Worm (Caenorhabditis elegans): ENCODE measurements around the gene Y75B8A.39.

Y75B8A.39 gene

ce11 chrIII:12335400-12335994 lies 22.5 kb downstream of the Y75B8A.39 start:
- no peak for TF ChIP-seq tab-1 (GFP tag; IDR thresholded peaks at IDR 0.05)
- TF ChIP-seq klf-2 (GFP tag; conservative IDR thresholded peaks at IDR 0.05), result no peak
- no peak; the same call in 1 of the 2 replicates for TF ChIP-seq ztf-29 (GFP tag; IDR thresholded peaks at IDR 0.05)
- no peak for TF ChIP-seq flt-1 (GFP tag; IDR thresholded peaks at IDR 0.05)
- TF ChIP-seq ztf-23 (GFP tag; IDR thresholded peaks at IDR 0.05), result no peak
- no peak for TF ChIP-seq T22C8.4 (GFP tag; IDR thresholded peaks at IDR 0.05)
- TF ChIP-seq cog-1 (tag; optimal IDR thresholded peaks at IDR 0.05), result no peak
- TF ChIP-seq med-1 (GFP tag; optimal IDR thresholded peaks at IDR 0.05; ENCODE audit: insufficient read depth), result no peak
- TF ChIP-seq ref-1 (GFP tag; conservative IDR thresholded peaks at IDR 0.05), result no peak

- TF ChIP-seq ztf-23 (GFP tag; IDR thresholded peaks at IDR 0.05) (no peak), ref-1 (GFP tag; conservative IDR thresholded peaks at IDR 0.05) (no peak), med-1 (GFP tag; optimal IDR thresholded peaks at IDR 0.05; ENCODE audit: insufficient read depth) (no peak), ztf-29 (GFP tag; IDR thresholded peaks at IDR 0.05) (no peak), tab-1 (GFP tag; IDR thresholded peaks at IDR 0.05) (no peak), cog-1 (tag; optimal IDR thresholded peaks at IDR 0.05) (no peak), T22C8.4 (GFP tag; IDR thresholded peaks at IDR 0.05) (no peak), flt-1 (GFP tag; IDR thresholded peaks at IDR 0.05) (no peak), klf-2 (GFP tag; conservative IDR thresholded peaks at IDR 0.05) (no peak)
These were observed 32.0 kb downstream of the Y75B8A.39 start for ce11 chrIII:12344940-12345339.

ce11 chrIII:12349027-12349426 lies 36.0 kb downstream of the Y75B8A.39 start:
- TF ChIP-seq cog-1 (tag; optimal IDR thresholded peaks at IDR 0.05) (no peak), ztf-23 (GFP tag; IDR thresholded peaks at IDR 0.05) (no peak), T22C8.4 (GFP tag; IDR thresholded peaks at IDR 0.05) (no peak), tab-1 (GFP tag; IDR thresholded peaks at IDR 0.05) (no peak), med-1 (GFP tag; optimal IDR thresholded peaks at IDR 0.05; ENCODE audit: insufficient read depth) (no peak), ref-1 (GFP tag; conservative IDR thresholded peaks at IDR 0.05) (no peak), flt-1 (GFP tag; IDR thresholded peaks at IDR 0.05) (no peak), klf-2 (GFP tag; conservative IDR thresholded peaks at IDR 0.05) (no peak), ztf-29 (GFP tag; IDR thresholded peaks at IDR 0.05) (no peak)

- no peak for TF ChIP-seq tab-1 (GFP tag; IDR thresholded peaks at IDR 0.05)
- peak; percentile 54 for TF ChIP-seq cog-1 (tag; optimal IDR thresholded peaks at IDR 0.05)
- TF ChIP-seq med-1 (GFP tag; optimal IDR thresholded peaks at IDR 0.05; ENCODE audit: insufficient read depth), result no peak
- no peak for TF ChIP-seq ref-1 (GFP tag; conservative IDR thresholded peaks at IDR 0.05)
- 0 out of 2 replicates have a peak, but pooled peaks have one; percentile 55 for TF ChIP-seq klf-2 (GFP tag; conservative IDR thresholded peaks at IDR 0.05)
- TF ChIP-seq ztf-29 (GFP tag; IDR thresholded peaks at IDR 0.05), result no peak
- no peak for TF ChIP-seq T22C8.4 (GFP tag; IDR thresholded peaks at IDR 0.05)
- peak; percentile 69; the same call in 1 of the 2 replicates for TF ChIP-seq ztf-23 (GFP tag; IDR thresholded peaks at IDR 0.05)
- peak; percentile 76; the same call in 1 of the 2 replicates for TF ChIP-seq flt-1 (GFP tag; IDR thresholded peaks at IDR 0.05)
These were observed 38.3 kb downstream of the Y75B8A.39 start, which contains the start of the genes pph-4.1 and Y75B8A.31 for ce11 chrIII:12351301-12351700. pph-4.1 (minus strand) TSS chrIII:12351336. Y75B8A.31 (plus strand) TSS chrIII:12351642.

ce11 chrIII:12356588-12356987 lies 43.6 kb downstream of the Y75B8A.39 start:
- TF ChIP-seq med-1 (GFP tag; optimal IDR thresholded peaks at IDR 0.05; ENCODE audit: insufficient read depth) (no peak), klf-2 (GFP tag; conservative IDR thresholded peaks at IDR 0.05) (no peak)

- TF ChIP-seq ref-1 (GFP tag; conservative IDR thresholded peaks at IDR 0.05) (no peak), ztf-29 (GFP tag; IDR thresholded peaks at IDR 0.05) (no peak), T22C8.4 (GFP tag; IDR thresholded peaks at IDR 0.05) (no peak), tab-1 (GFP tag; IDR thresholded peaks at IDR 0.05) (no peak), cog-1 (tag; optimal IDR thresholded peaks at IDR 0.05) (no peak), klf-2 (GFP tag; conservative IDR thresholded peaks at IDR 0.05) (no peak), med-1 (GFP tag; optimal IDR thresholded peaks at IDR 0.05; ENCODE audit: insufficient read depth) (no peak), ztf-23 (GFP tag; IDR thresholded peaks at IDR 0.05) (no peak), flt-1 (GFP tag; IDR thresholded peaks at IDR 0.05) (no peak)
These were observed 45.5 kb downstream of the Y75B8A.39 start, which contains the start of gene Y75B8A.32 for ce11 chrIII:12358461-12358860. Y75B8A.32 (minus strand) TSS chrIII:12358561.

ce11 chrIII:12359265-12359664 lies 46.3 kb downstream of the Y75B8A.39 start, which contains the start of gene Y75B8A.34:
Y75B8A.34 (plus strand) TSS chrIII:12359565.
- TF ChIP-seq med-1 (GFP tag; optimal IDR thresholded peaks at IDR 0.05; ENCODE audit: insufficient read depth) (no peak), ztf-29 (GFP tag; IDR thresholded peaks at IDR 0.05) (no peak), ztf-23 (GFP tag; IDR thresholded peaks at IDR 0.05) (no peak), tab-1 (GFP tag; IDR thresholded peaks at IDR 0.05) (no peak), ref-1 (GFP tag; conservative IDR thresholded peaks at IDR 0.05) (no peak), cog-1 (tag; optimal IDR thresholded peaks at IDR 0.05) (no peak), T22C8.4 (GFP tag; IDR thresholded peaks at IDR 0.05) (no peak), klf-2 (GFP tag; conservative IDR thresholded peaks at IDR 0.05) (no peak), flt-1 (GFP tag; IDR thresholded peaks at IDR 0.05) (no peak)

Data from whole organism, midembryonic.